Worm (Caenorhabditis elegans): ENCODE measurements around the gene tcer-1.

The tcer-1 gene

DNA sequence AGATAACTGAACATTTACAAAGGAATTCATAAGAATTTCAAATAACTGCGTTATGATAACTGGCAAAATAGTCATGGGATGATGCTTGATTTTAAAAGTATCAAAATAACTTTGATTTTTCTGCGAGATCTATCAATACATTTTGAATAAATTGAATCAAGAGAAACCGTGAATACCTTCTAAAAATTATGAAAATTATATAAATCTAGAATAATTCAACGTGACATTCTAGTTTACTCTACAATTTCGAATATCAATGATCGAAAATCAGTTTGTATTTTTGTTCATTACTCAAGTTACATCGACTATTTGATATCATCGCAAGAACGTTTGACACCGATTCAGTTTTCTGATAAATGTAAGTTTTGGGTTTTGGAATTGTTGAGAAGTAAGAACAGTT is 11.9 kb upstream of the tcer-1 start, which contains the start of gene acs-6:
acs-6 (plus strand) TSS at position 301 of the 400 bp plus-strand sequence.
- TF ChIP-seq ceh-13 (GFP tag; optimal IDR thresholded peaks at IDR 0.05) (no peak), flt-1 (GFP tag; IDR thresholded peaks at IDR 0.05) (no peak), pes-1 (GFP tag; IDR thresholded peaks at IDR 0.05) (no peak), tbx-11 (GFP tag; IDR thresholded peaks at IDR 0.05) (no peak), sea-1 (GFP tag; conservative IDR thresholded peaks at IDR 0.05) (no peak), tra-4 (tag; optimal IDR thresholded peaks at IDR 0.05) (no peak)

ce11 chrII:7060791-7061190 is 10.9 kb upstream of the tcer-1 start:
- TF ChIP-seq B0310.2 (tag; optimal IDR thresholded peaks at IDR 0.05) (no peak), pes-1 (GFP tag; IDR thresholded peaks at IDR 0.05) (no peak), ets-7 (tag; optimal IDR thresholded peaks at IDR 0.05) (no peak), tbx-11 (GFP tag; IDR thresholded peaks at IDR 0.05) (no peak), F13C5.2 (tag; optimal IDR thresholded peaks at IDR 0.05) (no peak), flt-1 (GFP tag; IDR thresholded peaks at IDR 0.05) (no peak), hmg-4 (GFP tag; optimal IDR thresholded peaks at IDR 0.05) (no peak), ceh-13 (GFP tag; optimal IDR thresholded peaks at IDR 0.05) (no peak), hmbx-1 (tag; optimal IDR thresholded peaks at IDR 0.05) (no peak), tbx-37 (GFP tag; conservative IDR thresholded peaks at IDR 0.05) (no peak), hnd-1 (tag; optimal IDR thresholded peaks at IDR 0.05) (no peak), ama-1 (optimal IDR thresholded peaks at IDR 0.05) (no peak), sea-1 (GFP tag; conservative IDR thresholded peaks at IDR 0.05) (no peak), aly-1 (tag; optimal IDR thresholded peaks at IDR 0.05) (no peak), scrt-1 (GFP tag; IDR thresholded peaks at IDR 0.05) (no peak), tra-4 (tag; optimal IDR thresholded peaks at IDR 0.05) (no peak), ceh-36 (tag; optimal IDR thresholded peaks at IDR 0.05) (no peak)

- no peak for TF ChIP-seq hmbx-1 (tag; optimal IDR thresholded peaks at IDR 0.05)
- no peak for TF ChIP-seq hmg-4 (GFP tag; optimal IDR thresholded peaks at IDR 0.05)
- TF ChIP-seq tra-4 (tag; optimal IDR thresholded peaks at IDR 0.05): no peak
- no peak for TF ChIP-seq ets-7 (tag; optimal IDR thresholded peaks at IDR 0.05)
- TF ChIP-seq sea-1 (GFP tag; conservative IDR thresholded peaks at IDR 0.05): no peak
- TF ChIP-seq aly-1 (tag; optimal IDR thresholded peaks at IDR 0.05): no peak
- no peak for TF ChIP-seq flt-1 (GFP tag; IDR thresholded peaks at IDR 0.05)
- TF ChIP-seq pes-1 (GFP tag; IDR thresholded peaks at IDR 0.05): no peak
- TF ChIP-seq ceh-13 (GFP tag; optimal IDR thresholded peaks at IDR 0.05): no peak
- TF ChIP-seq F13C5.2 (tag; optimal IDR thresholded peaks at IDR 0.05): no peak
- no peak for TF ChIP-seq scrt-1 (GFP tag; IDR thresholded peaks at IDR 0.05)
- TF ChIP-seq hnd-1 (tag; optimal IDR thresholded peaks at IDR 0.05): no peak
- no peak for TF ChIP-seq ama-1 (optimal IDR thresholded peaks at IDR 0.05)
- TF ChIP-seq tbx-37 (GFP tag; conservative IDR thresholded peaks at IDR 0.05): no peak
- no peak for TF ChIP-seq tbx-11 (GFP tag; IDR thresholded peaks at IDR 0.05)
- TF ChIP-seq B0310.2 (tag; optimal IDR thresholded peaks at IDR 0.05): no peak
Observed at ce11 chrII:7060202-7060601, 10.3 kb upstream of the tcer-1 start.

ce11 chrII:7059274-7059757 is 9.4 kb upstream of the tcer-1 start:
- TF ChIP-seq sea-1 (GFP tag; conservative IDR thresholded peaks at IDR 0.05) (no peak), tbx-11 (GFP tag; IDR thresholded peaks at IDR 0.05) (no peak), F13C5.2 (tag; optimal IDR thresholded peaks at IDR 0.05) (no peak), tra-4 (tag; optimal IDR thresholded peaks at IDR 0.05) (no peak), B0310.2 (tag; optimal IDR thresholded peaks at IDR 0.05) (no peak), hmbx-1 (tag; optimal IDR thresholded peaks at IDR 0.05) (no peak), ama-1 (optimal IDR thresholded peaks at IDR 0.05) (no peak), ceh-13 (GFP tag; optimal IDR thresholded peaks at IDR 0.05) (no peak), ets-7 (tag; optimal IDR thresholded peaks at IDR 0.05) (no peak), aly-1 (tag; optimal IDR thresholded peaks at IDR 0.05) (no peak), hmg-4 (GFP tag; optimal IDR thresholded peaks at IDR 0.05) (no peak), flt-1 (GFP tag; IDR thresholded peaks at IDR 0.05) (no peak), tbx-37 (GFP tag; conservative IDR thresholded peaks at IDR 0.05) (no peak), scrt-1 (GFP tag; IDR thresholded peaks at IDR 0.05) (no peak), ceh-36 (tag; optimal IDR thresholded peaks at IDR 0.05) (no peak), hnd-1 (tag; optimal IDR thresholded peaks at IDR 0.05) (no peak), pes-1 (GFP tag; IDR thresholded peaks at IDR 0.05) (no peak)

ce11 chrII:7057860-7058259 is 8.0 kb upstream of the tcer-1 start, which contains the start of gene cth-2:
Gene cth-2 (minus strand): TSS chrII:7057960.
- TF ChIP-seq aly-1 (tag; optimal IDR thresholded peaks at IDR 0.05) (no peak), ama-1 (optimal IDR thresholded peaks at IDR 0.05) (no peak), B0310.2 (tag; optimal IDR thresholded peaks at IDR 0.05) (no peak), ets-7 (tag; optimal IDR thresholded peaks at IDR 0.05) (no peak)

DNA sequence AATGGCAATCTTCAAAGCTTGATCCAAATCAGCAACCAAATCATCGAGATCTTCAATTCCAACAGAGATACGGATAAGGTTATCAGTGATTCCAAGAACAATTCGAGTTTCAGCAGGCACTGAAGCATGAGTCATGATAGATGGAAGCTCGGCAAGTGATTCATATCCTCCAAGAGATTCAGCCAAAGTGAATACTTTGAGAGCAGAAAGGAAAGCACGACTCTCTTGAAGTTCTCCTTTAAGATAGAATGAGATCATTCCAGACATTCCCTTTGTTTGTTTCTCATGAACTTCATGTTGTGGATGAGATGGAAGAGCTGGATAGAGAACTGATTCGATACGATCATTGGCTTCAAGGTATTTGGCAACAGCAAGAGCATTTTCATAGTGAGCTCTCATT is 6.5 kb upstream of the tcer-1 start:
- TF ChIP-seq scrt-1 (GFP tag; IDR thresholded peaks at IDR 0.05) (no peak), hnd-1 (tag; optimal IDR thresholded peaks at IDR 0.05) (no peak), aly-1 (tag; optimal IDR thresholded peaks at IDR 0.05) (no peak), flt-1 (GFP tag; IDR thresholded peaks at IDR 0.05) (no peak), ceh-36 (tag; optimal IDR thresholded peaks at IDR 0.05) (no peak), hmbx-1 (tag; optimal IDR thresholded peaks at IDR 0.05) (no peak), sea-1 (GFP tag; conservative IDR thresholded peaks at IDR 0.05) (no peak), ets-7 (tag; optimal IDR thresholded peaks at IDR 0.05) (no peak), ama-1 (optimal IDR thresholded peaks at IDR 0.05) (no peak), hmg-4 (GFP tag; optimal IDR thresholded peaks at IDR 0.05) (no peak), F13C5.2 (tag; optimal IDR thresholded peaks at IDR 0.05) (no peak), B0310.2 (tag; optimal IDR thresholded peaks at IDR 0.05) (no peak), pes-1 (GFP tag; IDR thresholded peaks at IDR 0.05) (no peak), tbx-37 (GFP tag; conservative IDR thresholded peaks at IDR 0.05) (no peak), tbx-11 (GFP tag; IDR thresholded peaks at IDR 0.05) (no peak), tra-4 (tag; optimal IDR thresholded peaks at IDR 0.05) (no peak)

- TF ChIP-seq F13C5.2 (tag; optimal IDR thresholded peaks at IDR 0.05) (no peak), tbx-11 (GFP tag; IDR thresholded peaks at IDR 0.05) (no peak), tra-4 (tag; optimal IDR thresholded peaks at IDR 0.05) (no peak), ama-1 (optimal IDR thresholded peaks at IDR 0.05) (no peak), hnd-1 (tag; optimal IDR thresholded peaks at IDR 0.05) (no peak), ceh-13 (GFP tag; optimal IDR thresholded peaks at IDR 0.05) (no peak), B0310.2 (tag; optimal IDR thresholded peaks at IDR 0.05) (no peak), pes-1 (GFP tag; IDR thresholded peaks at IDR 0.05) (no peak)
Observed at ce11 chrII:7054987-7055386, 5.1 kb upstream of the tcer-1 start, which contains the start of gene ZK1127.3. Gene ZK1127.3 (plus strand): TSS chrII:7055287.
